Worm (Caenorhabditis elegans) whole organism, midembryonic: ENCODE results near the gene chil-12.

Experiments used
- T22C8.4 ChIP-seq: fragments of 200-800 bp; sonication (Bioruptor generic); IDR thresholded peaks from 2 replicates; pipeline ENCODE4 v1.3.6; 2022; ENCODE audit warnings: missing genetic modification characterization, missing compliant biosample characterization
- cog-1 ChIP-seq: sonication (generic microtip); optimal IDR thresholded peaks from 2 replicates; lab custom pipeline; 2016; ENCODE audit warnings: missing genetic modification characterization, missing compliant biosample characterization
- flt-1 ChIP-seq: fragments of 200-800 bp; sonication (Bioruptor generic); IDR thresholded peaks from 2 replicates; pipeline ENCODE4 v1.3.6; 2022; ENCODE audit warnings: missing genetic modification characterization, missing compliant biosample characterization
- klf-2 ChIP-seq: fragments of 200-800 bp; sonication (Bioruptor generic); conservative IDR thresholded peaks from 2 replicates; pipeline ENCODE4 v1.3.6; 2022; ENCODE audit warnings: missing genetic modification reagents, missing genetic modification characterization, missing compliant biosample characterization
- med-1 ChIP-seq: sonication (generic microtip); optimal IDR thresholded peaks from 2 replicates; lab custom pipeline; 2017; ENCODE audit warnings: missing genetic modification characterization, mild to moderate bottlenecking, missing compliant biosample characterization, antibody characterized with exemption, missing genetic modification reagents; ENCODE audit not compliant: insufficient read depth
- ref-1 ChIP-seq: fragments of 200-800 bp; sonication (Bioruptor generic); conservative IDR thresholded peaks from 2 replicates; pipeline ENCODE4 v1.3.6; 2022; ENCODE audit warnings: missing genetic modification reagents, missing genetic modification characterization, missing compliant biosample characterization
- tab-1 ChIP-seq: fragments of 200-800 bp; sonication (Bioruptor generic); IDR thresholded peaks from 2 replicates; pipeline ENCODE4 v1.3.6; 2022; ENCODE audit warnings: missing genetic modification characterization, missing compliant biosample characterization
- ztf-23 ChIP-seq: fragments of 200-800 bp; sonication (Bioruptor generic); IDR thresholded peaks from 2 replicates; pipeline ENCODE4 v1.3.6; 2022; ENCODE audit warnings: missing genetic modification reagents, missing genetic modification characterization, missing compliant biosample characterization
- ztf-29 ChIP-seq: fragments of 200-800 bp; sonication (Bioruptor generic); IDR thresholded peaks from 2 replicates; pipeline ENCODE4 v1.3.6; 2022; ENCODE audit warnings: missing genetic modification reagents, missing genetic modification characterization, missing compliant biosample characterization

- no peak for TF ChIP-seq tab-1
- no peak for TF ChIP-seq ztf-23 (GFP tag; lab: Robert Waterston, UW)
- TF ChIP-seq T22C8.4 (GFP tag; lab: Robert Waterston, UW), result no peak
- no peak for TF ChIP-seq ref-1 (GFP tag; lab: Robert Waterston, UW)
- TF ChIP-seq cog-1 (tag; lab: Kevin White, UChicago), result no peak
- no peak for TF ChIP-seq ztf-29 (GFP tag; lab: Robert Waterston, UW)
- TF ChIP-seq flt-1 (GFP tag; lab: Robert Waterston, UW), result no peak
- no peak for TF ChIP-seq med-1 (GFP tag; lab: Kevin White, UChicago)
- TF ChIP-seq klf-2 (GFP tag; lab: Robert Waterston, UW), result no peak
These were observed 3.1 kb downstream of the chil-12 start, which contains the start of gene kin-30 for ce11 chrV:15244456-15244855.
